Fruit fly (Drosophila melanogaster) whole organism, embryonic: ENCODE results near the gene CG17929.

Experiments used
- Atf-2 ChIP-seq: fragments of 200-800 bp; sonication (Bioruptor generic); optimal IDR thresholded peaks from 2 replicates; lab custom pipeline; 2016; ENCODE audit warnings: missing biosample characterization, missing genetic modification characterization
- CG10147 ChIP-seq: fragments of 200-800 bp; sonication (Bioruptor generic); optimal IDR thresholded peaks from 2 replicates; lab custom pipeline; 2019; ENCODE audit warnings: missing biosample characterization, mild to moderate bottlenecking, missing genetic modification characterization, moderate library complexity
- CG10979 ChIP-seq: fragments of 200-800 bp; sonication (Bioruptor generic); optimal IDR thresholded peaks from 2 replicates; lab custom pipeline; 2018; ENCODE audit warnings: missing biosample characterization, mild to moderate bottlenecking, missing genetic modification characterization, moderate library complexity
- CG11560 ChIP-seq: fragments of 200-800 bp; sonication (Bioruptor generic); IDR thresholded peaks from 3 replicates; pipeline ENCODE4 v1.3.6; 2022; ENCODE audit warnings: missing biosample characterization, missing genetic modification characterization
- CG12219 ChIP-seq: fragments of 200-800 bp; sonication (Bioruptor generic); optimal IDR thresholded peaks from 3 replicates; lab custom pipeline; 2018; ENCODE audit warnings: missing biosample characterization, mild to moderate bottlenecking, missing genetic modification characterization
- CG12659 ChIP-seq: fragments of 200-800 bp; sonication (Bioruptor generic); optimal IDR thresholded peaks from 3 replicates; lab custom pipeline; 2017; ENCODE audit warnings: mild to moderate bottlenecking, missing biosample characterization, missing genetic modification reagents, missing genetic modification characterization
- CG13287 ChIP-seq: fragments of 200-800 bp; sonication (Bioruptor generic); IDR thresholded peaks from 2 replicates; pipeline ENCODE4 v1.3.6; 2022; ENCODE audit warnings: missing biosample characterization, missing genetic modification characterization; ENCODE audit not compliant: partially characterized antibody
- CG14050 ChIP-seq: fragments of 200-800 bp; sonication (Bioruptor generic); IDR thresholded peaks from 3 replicates; pipeline ENCODE4 v1.3.6; 2022; ENCODE audit warnings: missing biosample characterization, missing genetic modification characterization
- CG15479 ChIP-seq: fragments of 200-800 bp; sonication (Bioruptor generic); optimal IDR thresholded peaks from 3 replicates; lab custom pipeline; 2019; ENCODE audit warnings: missing biosample characterization, mild to moderate bottlenecking, missing genetic modification characterization, moderate library complexity
- CG15601 ChIP-seq: fragments of 200-800 bp; sonication (Bioruptor generic); optimal IDR thresholded peaks from 3 replicates; lab custom pipeline; 2019; ENCODE audit warnings: missing biosample characterization, mild to moderate bottlenecking, missing genetic modification characterization, moderate library complexity
- CG1647 ChIP-seq: fragments of 200-800 bp; sonication (Bioruptor generic); optimal IDR thresholded peaks from 3 replicates; lab custom pipeline; 2016; ENCODE audit warnings: missing biosample characterization, missing genetic modification characterization
- CG17186 ChIP-seq: fragments of 200-800 bp; sonication (Bioruptor generic); optimal IDR thresholded peaks from 3 replicates; lab custom pipeline; 2017; ENCODE audit warnings: missing biosample characterization, missing genetic modification reagents, missing genetic modification characterization
- CG18764 ChIP-seq: fragments of 200-800 bp; sonication (Bioruptor generic); optimal IDR thresholded peaks from 3 replicates; lab custom pipeline; 2016; ENCODE audit warnings: missing biosample characterization, missing genetic modification characterization
- CG30020 ChIP-seq: fragments of 200-800 bp; optimal IDR thresholded peaks from 2 replicates; lab custom pipeline; 2019; ENCODE audit warnings: missing biosample characterization, mild to moderate bottlenecking, missing genetic modification characterization, moderate library complexity
- CG3065 ChIP-seq: fragments of 200-800 bp; sonication (Bioruptor generic); optimal IDR thresholded peaks from 2 replicates; lab custom pipeline; 2016; ENCODE audit warnings: missing biosample characterization, missing genetic modification characterization
- CG31365 ChIP-seq: fragments of 200-800 bp; sonication (Bioruptor generic); optimal IDR thresholded peaks from 2 replicates; lab custom pipeline; 2018; ENCODE audit warnings: missing biosample characterization, mild to moderate bottlenecking, missing genetic modification characterization
- CG34422 ChIP-seq: fragments of 200-800 bp; sonication (Bioruptor generic); IDR thresholded peaks from 3 replicates; pipeline ENCODE4 v1.3.6; 2022; ENCODE audit warnings: missing biosample characterization, missing genetic modification characterization
- CG3847 ChIP-seq: fragments of 200-800 bp; sonication (Bioruptor generic); IDR thresholded peaks from 2 replicates; pipeline ENCODE4 v1.3.6; 2022; ENCODE audit warnings: missing biosample characterization, missing genetic modification characterization
- CG4404 ChIP-seq: fragments of 200-800 bp; sonication (Bioruptor generic); IDR thresholded peaks from 2 replicates; pipeline ENCODE4 v1.3.6; 2022; ENCODE audit warnings: missing biosample characterization, missing genetic modification characterization
- CG6765 ChIP-seq: fragments of 200-800 bp; sonication (Bioruptor generic); optimal IDR thresholded peaks from 3 replicates; lab custom pipeline; 2017; ENCODE audit warnings: missing biosample characterization, mild to moderate bottlenecking, missing genetic modification characterization
- CG7556 ChIP-seq: fragments of 200-800 bp; sonication (Bioruptor generic); optimal IDR thresholded peaks from 2 replicates; lab custom pipeline; 2017; ENCODE audit warnings: missing biosample characterization, mild to moderate bottlenecking, missing genetic modification characterization
- CG7987 ChIP-seq: fragments of 200-800 bp; sonication (Bioruptor generic); optimal IDR thresholded peaks from 2 replicates; lab custom pipeline; 2018; ENCODE audit warnings: missing biosample characterization, mild to moderate bottlenecking, missing genetic modification characterization, moderate library complexity
- CG9437 ChIP-seq: fragments of 200-800 bp; sonication (Bioruptor generic); optimal IDR thresholded peaks from 2 replicates; lab custom pipeline; 2018; ENCODE audit warnings: missing biosample characterization, mild to moderate bottlenecking, missing genetic modification characterization
- CG9817 ChIP-seq: fragments of 200-800 bp; sonication (Bioruptor generic); optimal IDR thresholded peaks from 2 replicates; lab custom pipeline; 2018; ENCODE audit warnings: missing biosample characterization, mild to moderate bottlenecking, missing genetic modification characterization, moderate library complexity
- CTCF ChIP-seq: fragments of 200-800 bp; sonication (Bioruptor generic); optimal IDR thresholded peaks from 2 replicates; lab custom pipeline; 2017; ENCODE audit warnings: missing biosample characterization, mild to moderate bottlenecking, missing genetic modification characterization, moderate library complexity
- CoRest ChIP-seq: fragments of 200-800 bp; sonication (Bioruptor generic); optimal IDR thresholded peaks from 3 replicates; lab custom pipeline; 2018; ENCODE audit warnings: missing biosample characterization, mild to moderate bottlenecking, missing genetic modification characterization, moderate library complexity
- Gug ChIP-seq: fragments of 200-800 bp; sonication (Bioruptor generic); IDR thresholded peaks from 4 replicates; pipeline ENCODE4 v1.3.6; 2022; ENCODE audit warnings: missing biosample characterization, missing genetic modification characterization
- H2.0 ChIP-seq: fragments of 200-800 bp; sonication (Bioruptor generic); IDR thresholded peaks from 2 replicates; pipeline ENCODE4 v1.3.6; 2022; ENCODE audit warnings: missing biosample characterization, missing genetic modification characterization
- Six4 ChIP-seq: fragments of 200-800 bp; sonication (Bioruptor generic); optimal IDR thresholded peaks from 2 replicates; lab custom pipeline; 2016; ENCODE audit warnings: missing biosample characterization, missing genetic modification characterization
- bab2 ChIP-seq: fragments of 200-800 bp; sonication (Bioruptor generic); optimal IDR thresholded peaks from 2 replicates; lab custom pipeline; 2016; ENCODE audit warnings: missing biosample characterization, missing genetic modification characterization
- bsh ChIP-seq, 2 experiments: fragments of 200-800 bp; sonication (Bioruptor generic); optimal IDR thresholded peaks; 2 replicates each; lab custom pipeline; 2017 to 2018; ENCODE audit warnings: mild to moderate bottlenecking in 2 of 2, missing biosample characterization in 2 of 2, missing genetic modification characterization in 2 of 2, moderate library complexity in 1 of 2
- cato ChIP-seq: fragments of 200-800 bp; sonication (Bioruptor generic); optimal IDR thresholded peaks from 2 replicates; lab custom pipeline; 2016; ENCODE audit warnings: missing biosample characterization, missing genetic modification characterization, borderline replicate concordance
- ci ChIP-seq: fragments of 200-800 bp; sonication (Bioruptor generic); IDR thresholded peaks from 3 replicates; pipeline ENCODE4 v1.3.6; 2022; ENCODE audit warnings: missing biosample characterization, missing genetic modification characterization
- crc ChIP-seq: fragments of 200-800 bp; sonication (Bioruptor generic); optimal IDR thresholded peaks from 2 replicates; lab custom pipeline; 2016; ENCODE audit warnings: missing biosample characterization, missing genetic modification characterization
- cwo ChIP-seq: fragments of 200-800 bp; sonication (Bioruptor generic); optimal IDR thresholded peaks from 3 replicates; lab custom pipeline; 2017; ENCODE audit warnings: missing biosample characterization, missing genetic modification characterization, mild to moderate bottlenecking, moderate library complexity, missing genetic modification reagents
- fu2 ChIP-seq: fragments of 200-800 bp; sonication (Bioruptor generic); optimal IDR thresholded peaks from 2 replicates; lab custom pipeline; 2016; ENCODE audit warnings: missing biosample characterization, missing genetic modification characterization
- her ChIP-seq: fragments of 200-800 bp; sonication (Bioruptor generic); optimal IDR thresholded peaks from 2 replicates; lab custom pipeline; 2016; ENCODE audit warnings: missing biosample characterization, missing genetic modification characterization
- lab ChIP-seq: fragments of 200-800 bp; sonication (Bioruptor generic); optimal IDR thresholded peaks from 3 replicates; lab custom pipeline; 2017; ENCODE audit warnings: missing biosample characterization, missing genetic modification characterization, mild to moderate bottlenecking, moderate library complexity, missing genetic modification reagents
- luna ChIP-seq: fragments of 200-800 bp; sonication (Bioruptor generic); optimal IDR thresholded peaks from 2 replicates; lab custom pipeline; 2016; ENCODE audit warnings: missing biosample characterization, missing genetic modification characterization
- pum ChIP-seq: fragments of 200-800 bp; sonication (Bioruptor generic); optimal IDR thresholded peaks from 2 replicates; lab custom pipeline; 2016; ENCODE audit warnings: missing biosample characterization, missing genetic modification characterization
- row ChIP-seq: fragments of 200-800 bp; sonication (Bioruptor generic); IDR thresholded peaks from 3 replicates; pipeline ENCODE4 v1.3.6; 2022; ENCODE audit warnings: missing biosample characterization, missing genetic modification characterization
- run ChIP-seq: fragments of 200-800 bp; sonication (Bioruptor generic); optimal IDR thresholded peaks from 3 replicates; lab custom pipeline; 2018; ENCODE audit warnings: missing biosample characterization, mild to moderate bottlenecking, missing genetic modification characterization
- sd ChIP-seq: fragments of 200-800 bp; sonication (Bioruptor generic); optimal IDR thresholded peaks from 3 replicates; lab custom pipeline; 2018; ENCODE audit warnings: missing biosample characterization, mild to moderate bottlenecking, missing genetic modification characterization, moderate library complexity
- sens-2 ChIP-seq: fragments of 200-800 bp; sonication (Bioruptor generic); IDR thresholded peaks from 2 replicates; pipeline ENCODE4 v1.3.6; 2022; ENCODE audit warnings: missing biosample characterization, missing genetic modification characterization
- sisA ChIP-seq: fragments of 200-800 bp; sonication (Bioruptor generic); IDR thresholded peaks from 2 replicates; pipeline ENCODE4 v1.3.6; 2022; ENCODE audit warnings: missing biosample characterization, missing genetic modification characterization
- slbo ChIP-seq: fragments of 200-800 bp; sonication (Bioruptor generic); IDR thresholded peaks from 2 replicates; pipeline ENCODE4 v1.3.6; 2022; ENCODE audit warnings: missing biosample characterization, missing genetic modification characterization
- trem ChIP-seq: fragments of 200-800 bp; optimal IDR thresholded peaks from 3 replicates; lab custom pipeline; 2019; ENCODE audit warnings: missing biosample characterization, mild to moderate bottlenecking, missing genetic modification characterization, moderate library complexity
- ttk ChIP-seq: fragments of 200-800 bp; sonication (Bioruptor generic); IDR thresholded peaks from 2 replicates; pipeline ENCODE4 v2.1.2; 2022; ENCODE audit warnings: missing biosample characterization, missing genetic modification characterization
- tup ChIP-seq: fragments of 200-800 bp; sonication (Bioruptor generic); optimal IDR thresholded peaks from 2 replicates; lab custom pipeline; 2016; ENCODE audit warnings: missing biosample characterization, mild to moderate bottlenecking, missing genetic modification characterization, moderate library complexity
- twi ChIP-seq: fragments of 200-800 bp; optimal IDR thresholded peaks from 2 replicates; lab custom pipeline; 2019; ENCODE audit warnings: missing biosample characterization, mild to moderate bottlenecking, missing genetic modification characterization, moderate library complexity

CG17929 gene

dm6 chr3R:16329797-16330196 is 4.5 kb downstream of the CG17929 start:
- peak; percentile 50 for TF ChIP-seq run
- no peak for TF ChIP-seq fu2 (GFP tag; lab: Kevin White, UChicago)
- peak; percentile 13 for TF ChIP-seq CG10979 (tag; lab: Kevin White, UChicago)
- no peak for TF ChIP-seq CG4404 (GFP tag; lab: Robert Waterston, UW)
- no peak for TF ChIP-seq CG10147 (GFP tag; lab: Kevin White, UChicago)
- no peak for TF ChIP-seq H2.0 (GFP tag; lab: Robert Waterston, UW)
- no peak for TF ChIP-seq pum (GFP tag; lab: Kevin White, UChicago)
- no peak for TF ChIP-seq CG13287 (GFP tag; lab: Robert Waterston, UW)
- no peak for TF ChIP-seq trem
- TF ChIP-seq CG9437 (GFP tag; lab: Kevin White, UChicago), result no peak
- TF ChIP-seq CG17186 (GFP tag; lab: Kevin White, UChicago), result no peak
- no peak for TF ChIP-seq luna (GFP tag; lab: Kevin White, UChicago)
- peak; percentile 64 for TF ChIP-seq CTCF (GFP tag; lab: Kevin White, UChicago)
- TF ChIP-seq CG14050 (GFP tag; lab: Robert Waterston, UW), result no peak
- no peak for TF ChIP-seq CG30020 (tag; lab: Kevin White, UChicago)
- no peak for TF ChIP-seq CG7987 (GFP tag; lab: Kevin White, UChicago)
- no peak for TF ChIP-seq lab (GFP tag; lab: Kevin White, UChicago)
- no peak for TF ChIP-seq Gug
- TF ChIP-seq CG15479 (GFP tag; lab: Kevin White, UChicago), result no peak
- TF ChIP-seq sd (tag; lab: Kevin White, UChicago), result peak; percentile 50
- no peak for TF ChIP-seq sisA (GFP tag; lab: Robert Waterston, UW)
- 0 out of 3 replicates have a peak, but pooled peaks have one; percentile 16 for TF ChIP-seq ci (GFP tag; lab: Robert Waterston, UW)
- no peak for TF ChIP-seq CG12219 (GFP tag; lab: Kevin White, UChicago)
- TF ChIP-seq CG9817 (tag; lab: Kevin White, UChicago), result no peak
- TF ChIP-seq CG3065 (GFP tag; lab: Kevin White, UChicago), result no peak
- no peak for TF ChIP-seq crc (GFP tag; lab: Kevin White, UChicago)
- peak; percentile 71 for TF ChIP-seq twi (tag; lab: Kevin White, UChicago)

dm6 chr3R:16331809-16332343 is 6.6 kb downstream of the CG17929 start:
- TF ChIP-seq bsh (GFP tag; optimal IDR thresholded peaks at IDR 0.05; lab: Kevin White, UChicago), result peak in 1 of 2 experiments; percentile 83
- no peak for TF ChIP-seq ttk (GFP tag; lab: Robert Waterston, UW)
- peak; percentile 44 for TF ChIP-seq tup (GFP tag; lab: Kevin White, UChicago)
- TF ChIP-seq slbo, result 0 out of 2 replicates have a peak, but pooled peaks have one; percentile 18
- TF ChIP-seq row (GFP tag; lab: Robert Waterston, UW), result peak; percentile 36; the same call in 1 of the 3 replicates
- peak; percentile 53 for TF ChIP-seq CoRest (tag; lab: Kevin White, UChicago)
- TF ChIP-seq CG15601 (tag; lab: Kevin White, UChicago), result peak; percentile 89
- 0 out of 3 replicates have a peak, but pooled peaks have one; percentile 19 for TF ChIP-seq CG34422
- no peak for TF ChIP-seq CG1647 (GFP tag; lab: Kevin White, UChicago)
- TF ChIP-seq CG11560 (tag; lab: Robert Waterston, UW), result peak; percentile 52; the same call in 1 of the 3 replicates
- TF ChIP-seq CG31365 (tag; lab: Kevin White, UChicago), result peak; percentile 51
- TF ChIP-seq Six4 (GFP tag; lab: Kevin White, UChicago), result peak; percentile 31
- TF ChIP-seq bab2 (GFP tag; lab: Kevin White, UChicago), result peak; percentile 72
- TF ChIP-seq CG12659, result peak; percentile 74
- TF ChIP-seq Atf-2, result peak; percentile 38
- peak; percentile 42 for TF ChIP-seq CG6765
- TF ChIP-seq cato (GFP tag; lab: Kevin White, UChicago), result peak; percentile 62
- peak; percentile 23; the same call in 1 of the 2 replicates for TF ChIP-seq sens-2
- TF ChIP-seq cwo (GFP tag; lab: Kevin White, UChicago), result peak; percentile 22
- TF ChIP-seq her (GFP tag; lab: Kevin White, UChicago), result peak; percentile 61
- TF ChIP-seq CG18764 (GFP tag; lab: Kevin White, UChicago), result peak; percentile 62
- TF ChIP-seq CG3065 (GFP tag; lab: Kevin White, UChicago), result peak; percentile 60
- peak; percentile 64 for TF ChIP-seq CG7556 (GFP tag; lab: Kevin White, UChicago)
- 0 out of 2 replicates have a peak, but pooled peaks have one; percentile 7 for TF ChIP-seq CG3847
